Fruit fly (Drosophila melanogaster): ENCODE data around the gene disco-r.

disco-r gene

dm6 chrX:16072658-16073374 lies 76.0 kb downstream of the disco-r start:
- TF ChIP-seq sv (GFP tag; optimal IDR thresholded peaks at IDR 0.05): no peak
- TF ChIP-seq Myc (optimal IDR thresholded peaks at IDR 0.05): peak; percentile 81

- TF ChIP-seq h (GFP tag; optimal IDR thresholded peaks at IDR 0.05) (peak; percentile 6), CG9705 (GFP tag; optimal IDR thresholded peaks at IDR 0.05) (no peak), CrebA (GFP tag; optimal IDR thresholded peaks at IDR 0.05; ENCODE audit: borderline replicate concordance) (peak; percentile 70), sv (GFP tag; optimal IDR thresholded peaks at IDR 0.05) (no peak), fru (GFP tag; optimal IDR thresholded peaks at IDR 0.05) (peak; percentile 0)
Observed at dm6 chrX:16072193-16072592, 76.6 kb downstream of the disco-r start.
